Fruit fly (Drosophila melanogaster) whole organism, embryonic: ENCODE measurements around the gene pbl.

Experiments used
- Adf1 ChIP-seq: fragments of 200-800 bp; sonication (Bioruptor generic); IDR thresholded peaks from 2 replicates; pipeline ENCODE4 v1.3.6; 2022; ENCODE audit warnings: missing biosample characterization, missing genetic modification characterization
- CG10267 ChIP-seq: fragments of 200-800 bp; sonication (Bioruptor generic); optimal IDR thresholded peaks from 2 replicates; lab custom pipeline; 2018; ENCODE audit warnings: missing biosample characterization, mild to moderate bottlenecking, missing genetic modification characterization, moderate library complexity
- CG12391 ChIP-seq: fragments of 200-800 bp; sonication (Bioruptor generic); optimal IDR thresholded peaks from 3 replicates; lab custom pipeline; 2018; ENCODE audit warnings: missing biosample characterization, mild to moderate bottlenecking, missing genetic modification characterization, moderate library complexity
- CG12659 ChIP-seq: fragments of 200-800 bp; sonication (Bioruptor generic); optimal IDR thresholded peaks from 3 replicates; lab custom pipeline; 2017; ENCODE audit warnings: mild to moderate bottlenecking, missing biosample characterization, missing genetic modification reagents, missing genetic modification characterization
- CG13287 ChIP-seq: fragments of 200-800 bp; sonication (Bioruptor generic); IDR thresholded peaks from 2 replicates; pipeline ENCODE4 v1.3.6; 2022; ENCODE audit warnings: missing biosample characterization, missing genetic modification characterization; ENCODE audit not compliant: partially characterized antibody
- CG14710 ChIP-seq: fragments of 200-800 bp; sonication (Bioruptor generic); optimal IDR thresholded peaks from 3 replicates; lab custom pipeline; 2019; ENCODE audit warnings: missing biosample characterization, mild to moderate bottlenecking, missing genetic modification characterization, moderate library complexity
- CG17568 ChIP-seq: fragments of 200-800 bp; sonication (Bioruptor generic); optimal IDR thresholded peaks from 2 replicates; lab custom pipeline; 2018; ENCODE audit warnings: missing biosample characterization, mild to moderate bottlenecking, missing genetic modification characterization, moderate library complexity
- CG17802 ChIP-seq: fragments of 200-800 bp; sonication (Bioruptor generic); optimal IDR thresholded peaks from 2 replicates; lab custom pipeline; 2018; ENCODE audit warnings: missing biosample characterization, mild to moderate bottlenecking, missing genetic modification characterization, moderate library complexity
- CG17829 ChIP-seq: fragments of 200-800 bp; optimal IDR thresholded peaks from 2 replicates; lab custom pipeline; 2019; ENCODE audit warnings: missing biosample characterization, mild to moderate bottlenecking, missing genetic modification characterization, moderate library complexity
- CG17912 ChIP-seq: fragments of 200-800 bp; sonication (Bioruptor generic); optimal IDR thresholded peaks from 2 replicates; lab custom pipeline; 2018; ENCODE audit warnings: missing biosample characterization, mild to moderate bottlenecking, missing genetic modification characterization
- CG2712 ChIP-seq: fragments of 200-800 bp; optimal IDR thresholded peaks from 3 replicates; lab custom pipeline; 2019; ENCODE audit warnings: missing biosample characterization, mild to moderate bottlenecking, missing genetic modification characterization, moderate library complexity
- CG3995 ChIP-seq: fragments of 200-800 bp; sonication (Bioruptor generic); optimal IDR thresholded peaks from 3 replicates; lab custom pipeline; 2016; ENCODE audit warnings: missing biosample characterization, missing genetic modification characterization
- CG4617 ChIP-seq: fragments of 200-800 bp; sonication (Bioruptor generic); optimal IDR thresholded peaks from 3 replicates; lab custom pipeline; 2016; ENCODE audit warnings: missing biosample characterization, missing genetic modification characterization, borderline replicate concordance
- CG6791 ChIP-seq: fragments of 200-800 bp; sonication (Bioruptor generic); IDR thresholded peaks from 3 replicates; pipeline ENCODE4 v1.3.6; 2022; ENCODE audit warnings: missing biosample characterization, missing genetic modification characterization; ENCODE audit not compliant: partially characterized antibody
- CG6854 ChIP-seq: fragments of 200-800 bp; sonication (Bioruptor generic); optimal IDR thresholded peaks from 3 replicates; lab custom pipeline; 2017; ENCODE audit warnings: missing biosample characterization, mild to moderate bottlenecking, missing genetic modification characterization
- CG7357 ChIP-seq: fragments of 200-800 bp; sonication (Bioruptor generic); IDR thresholded peaks from 3 replicates; pipeline ENCODE4 v1.3.6; 2022; ENCODE audit warnings: missing biosample characterization, missing genetic modification characterization
- CG7745 ChIP-seq: fragments of 200-800 bp; sonication (Bioruptor generic); optimal IDR thresholded peaks from 2 replicates; lab custom pipeline; 2018; ENCODE audit warnings: missing biosample characterization, mild to moderate bottlenecking, missing genetic modification characterization, moderate library complexity
- CG8290 ChIP-seq, 3 experiments: fragments of 200-800 bp; sonication (Bioruptor generic); optimal IDR thresholded peaks; 2 replicates each; lab custom pipeline; 2016 to 2019; ENCODE audit warnings: missing biosample characterization in 3 of 3, missing genetic modification characterization in 3 of 3, mild to moderate bottlenecking in 2 of 3, moderate library complexity in 1 of 3
- Dad ChIP-seq: fragments of 200-800 bp; sonication (Bioruptor generic); optimal IDR thresholded peaks from 3 replicates; lab custom pipeline; 2016; ENCODE audit warnings: missing biosample characterization, missing genetic modification characterization
- Dll ChIP-seq: fragments of 200-800 bp; sonication (Bioruptor generic); IDR thresholded peaks from 4 replicates; pipeline ENCODE4 v1.3.6; 2022; ENCODE audit warnings: missing biosample characterization, missing genetic modification characterization; ENCODE audit not compliant: partially characterized antibody
- Dp ChIP-seq: fragments of 200-800 bp; sonication (Bioruptor generic); optimal IDR thresholded peaks from 2 replicates; lab custom pipeline; 2018; ENCODE audit warnings: missing biosample characterization, mild to moderate bottlenecking, missing genetic modification characterization, moderate library complexity
- Dref ChIP-seq: fragments of 200-800 bp; sonication (Bioruptor generic); IDR thresholded peaks from 2 replicates; pipeline ENCODE4 v1.3.6; 2022; ENCODE audit warnings: missing biosample characterization, missing genetic modification characterization
- ERR ChIP-seq: fragments of 200-800 bp; sonication (Bioruptor generic); optimal IDR thresholded peaks from 2 replicates; lab custom pipeline; 2016; ENCODE audit warnings: missing biosample characterization, missing genetic modification characterization
- Ets97D ChIP-seq: fragments of 200-800 bp; sonication (Bioruptor generic); optimal IDR thresholded peaks from 3 replicates; lab custom pipeline; 2016; ENCODE audit warnings: missing biosample characterization, missing genetic modification characterization
- Fer1 ChIP-seq: fragments of 200-800 bp; sonication (Bioruptor generic); optimal IDR thresholded peaks from 2 replicates; lab custom pipeline; 2017; ENCODE audit warnings: missing biosample characterization, mild to moderate bottlenecking, missing genetic modification characterization
- HHEX ChIP-seq: fragments of 200-800 bp; sonication (Bioruptor generic); optimal IDR thresholded peaks from 3 replicates; lab custom pipeline; 2017; ENCODE audit warnings: missing biosample characterization, mild to moderate bottlenecking, missing genetic modification characterization, missing genetic modification reagents
- HmgZ ChIP-seq: fragments of 200-800 bp; sonication (Bioruptor generic); optimal IDR thresholded peaks from 2 replicates; lab custom pipeline; 2018; ENCODE audit warnings: missing biosample characterization, mild to moderate bottlenecking, missing genetic modification characterization
- Hmr ChIP-seq: fragments of 200-800 bp; sonication (Bioruptor generic); optimal IDR thresholded peaks from 3 replicates; lab custom pipeline; 2017; ENCODE audit warnings: mild to moderate bottlenecking, missing biosample characterization, missing genetic modification reagents, missing genetic modification characterization
- Lim3 ChIP-seq: fragments of 200-800 bp; sonication (Bioruptor generic); IDR thresholded peaks from 2 replicates; pipeline ENCODE4 v1.3.6; 2022; ENCODE audit warnings: missing biosample characterization, missing genetic modification characterization
- Nf-YC ChIP-seq: fragments of 200-800 bp; optimal IDR thresholded peaks from 3 replicates; lab custom pipeline; 2019; ENCODE audit warnings: missing biosample characterization, mild to moderate bottlenecking, missing genetic modification characterization, moderate library complexity
- Ptx1 ChIP-seq: fragments of 200-800 bp; sonication (Bioruptor generic); IDR thresholded peaks from 2 replicates; pipeline ENCODE4 v1.3.6; 2022; ENCODE audit warnings: missing biosample characterization, missing genetic modification characterization
- Sry-β ChIP-seq: fragments of 200-800 bp; sonication (Bioruptor generic); optimal IDR thresholded peaks from 2 replicates; lab custom pipeline; 2018; ENCODE audit warnings: missing biosample characterization, mild to moderate bottlenecking, missing genetic modification characterization, moderate library complexity
- YL-1 ChIP-seq: fragments of 200-800 bp; sonication (Bioruptor generic); optimal IDR thresholded peaks from 3 replicates; lab custom pipeline; 2017; ENCODE audit warnings: missing biosample characterization, mild to moderate bottlenecking, missing genetic modification characterization
- cas ChIP-seq: fragments of 200-800 bp; sonication (Bioruptor generic); IDR thresholded peaks from 2 replicates; pipeline ENCODE4 v1.3.6; 2022; ENCODE audit warnings: missing biosample characterization, missing genetic modification characterization
- caup ChIP-seq: fragments of 200-800 bp; sonication (Bioruptor generic); optimal IDR thresholded peaks from 3 replicates; lab custom pipeline; 2017; ENCODE audit warnings: missing biosample characterization, mild to moderate bottlenecking, missing genetic modification characterization, moderate library complexity; ENCODE audit not compliant: severe bottlenecking
- chinmo ChIP-seq: fragments of 200-800 bp; sonication (Bioruptor generic); IDR thresholded peaks from 4 replicates; pipeline ENCODE4 v1.3.6; 2022; ENCODE audit warnings: missing biosample characterization, missing genetic modification characterization; ENCODE audit not compliant: partially characterized antibody
- crol ChIP-seq: fragments of 200-800 bp; sonication (Bioruptor generic); IDR thresholded peaks from 2 replicates; pipeline ENCODE4 v1.3.6; 2022; ENCODE audit warnings: missing biosample characterization, missing genetic modification characterization
- crp ChIP-seq, 2 experiments: fragments of 200-800 bp; sonication (Bioruptor generic); optimal IDR thresholded peaks; 2 replicates in 1 of 2; 3 replicates in 1 of 2; lab custom pipeline; 2017; ENCODE audit warnings: missing biosample characterization in 2 of 2, missing genetic modification characterization in 2 of 2, mild to moderate bottlenecking in 1 of 2, moderate library complexity in 1 of 2
- exex ChIP-seq: fragments of 200-800 bp; sonication (Bioruptor generic); optimal IDR thresholded peaks from 4 replicates; lab custom pipeline; 2018; ENCODE audit warnings: missing biosample characterization, mild to moderate bottlenecking, missing genetic modification characterization, moderate library complexity
- nau ChIP-seq: fragments of 200-800 bp; sonication (Bioruptor generic); optimal IDR thresholded peaks from 3 replicates; lab custom pipeline; 2017; ENCODE audit warnings: missing biosample characterization, mild to moderate bottlenecking, missing genetic modification characterization, missing genetic modification reagents
- nerfin-1 ChIP-seq: fragments of 200-800 bp; sonication (Bioruptor generic); optimal IDR thresholded peaks from 3 replicates; lab custom pipeline; 2019; ENCODE audit warnings: missing biosample characterization, mild to moderate bottlenecking, missing genetic modification characterization, moderate library complexity
- otp ChIP-seq: fragments of 200-800 bp; sonication (Bioruptor generic); IDR thresholded peaks from 3 replicates; pipeline ENCODE4, ENCODE4 v1.3.6; 2022; ENCODE audit warnings: missing biosample characterization, missing genetic modification characterization
- phol ChIP-seq: fragments of 200-800 bp; sonication (Bioruptor generic); optimal IDR thresholded peaks from 3 replicates; lab custom pipeline; 2018; ENCODE audit warnings: missing biosample characterization, mild to moderate bottlenecking, missing genetic modification characterization, moderate library complexity
- pros ChIP-seq: fragments of 200-800 bp; sonication (Bioruptor generic); optimal IDR thresholded peaks from 3 replicates; lab custom pipeline; 2019; ENCODE audit warnings: missing biosample characterization, mild to moderate bottlenecking, missing genetic modification characterization, moderate library complexity
- row ChIP-seq: fragments of 200-800 bp; sonication (Bioruptor generic); IDR thresholded peaks from 3 replicates; pipeline ENCODE4 v1.3.6; 2022; ENCODE audit warnings: missing biosample characterization, missing genetic modification characterization
- sug ChIP-seq: fragments of 200-800 bp; optimal IDR thresholded peaks from 2 replicates; lab custom pipeline; 2019; ENCODE audit warnings: missing biosample characterization, mild to moderate bottlenecking, missing genetic modification characterization, moderate library complexity
- tna ChIP-seq: fragments of 200-800 bp; sonication (Bioruptor generic); IDR thresholded peaks from 2 replicates; pipeline ENCODE4 v1.3.6; 2022; ENCODE audit warnings: missing biosample characterization, missing genetic modification characterization; ENCODE audit not compliant: partially characterized antibody

Gene pbl

dm6 chr3L:7938638-7939037, 26.9 kb upstream of the pbl start (continued):
- 0 out of 4 replicates have a peak, but pooled peaks have one; percentile 26 for TF ChIP-seq chinmo (GFP tag; lab: Robert Waterston, UW)
- no peak for TF ChIP-seq CG17802 (tag; lab: Kevin White, UChicago)
- no peak for TF ChIP-seq nerfin-1
- no peak for TF ChIP-seq pros (GFP tag; lab: Kevin White, UChicago)
- TF ChIP-seq Ptx1: peak; percentile 23; the same call in 1 of the 2 replicates
- TF ChIP-seq CG7745: peak; percentile 30
- no peak for TF ChIP-seq CG17912 (GFP tag; lab: Kevin White, UChicago)
- TF ChIP-seq otp: 0 out of 3 replicates have a peak, but pooled peaks have one; percentile 16
- TF ChIP-seq crol (GFP tag; lab: Robert Waterston, UW): peak; percentile 69
- TF ChIP-seq sug (tag; lab: Kevin White, UChicago): peak; percentile 81
- TF ChIP-seq Nf-YC (tag; lab: Kevin White, UChicago): peak; percentile 27
- peak; percentile 17 for TF ChIP-seq caup (GFP tag; lab: Kevin White, UChicago)
- TF ChIP-seq CG8290 (GFP tag; optimal IDR thresholded peaks at IDR 0.05; lab: Kevin White, UChicago): no peak
- peak in 1 of 2 experiments; percentile 24 for TF ChIP-seq CG8290 (tag; optimal IDR thresholded peaks at IDR 0.05; lab: Kevin White, UChicago)
- no peak for TF ChIP-seq Dad (GFP tag; lab: Kevin White, UChicago)
- peak; percentile 4 for TF ChIP-seq HmgZ (tag; lab: Kevin White, UChicago)
- TF ChIP-seq tna (GFP tag; lab: Robert Waterston, UW): no peak
- TF ChIP-seq CG6791 (GFP tag; lab: Robert Waterston, UW): peak; percentile 49; the same call in 2 of the 3 replicates
- no peak for TF ChIP-seq nau
- peak; percentile 59; the same call in 1 of the 2 replicates for TF ChIP-seq Lim3
- TF ChIP-seq exex (tag; lab: Kevin White, UChicago): peak; percentile 97
- TF ChIP-seq HHEX (GFP tag; lab: Kevin White, UChicago): peak; percentile 15
- no peak for TF ChIP-seq CG6854 (GFP tag; lab: Kevin White, UChicago)

DNA sequence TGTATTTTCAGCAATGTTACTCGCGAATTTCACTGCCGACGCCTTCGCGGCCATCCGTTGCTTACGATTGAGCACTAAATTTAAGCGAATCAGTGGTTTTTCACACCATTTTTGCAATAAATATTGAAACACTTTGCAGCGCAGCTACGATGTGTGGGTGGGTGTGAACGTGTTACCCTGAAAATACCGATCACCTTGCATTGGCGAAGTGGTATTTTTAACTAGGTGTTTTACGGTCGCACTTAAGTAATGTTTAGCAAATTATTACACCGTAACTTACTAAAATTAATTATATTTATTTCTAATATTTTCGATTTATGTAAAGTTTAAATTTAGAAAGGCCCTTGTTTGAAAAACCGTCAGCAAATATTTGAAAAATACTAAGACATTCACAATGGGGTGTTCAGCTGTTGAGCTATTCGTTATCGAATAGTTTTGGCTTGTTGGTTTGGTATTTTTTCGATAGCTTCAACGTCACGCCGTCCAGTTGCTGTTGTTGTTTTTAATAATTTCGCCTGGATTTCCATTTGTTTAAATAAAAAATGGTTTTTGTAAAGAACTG, 24.3 kb upstream of the pbl start, which contains the start of the genes syd and Srp9:
syd (minus strand) TSS at position 188 of the 562 bp plus-strand sequence.
Srp9 (plus strand) TSS at position 441 of the 562 bp plus-strand sequence.
- TF ChIP-seq row (GFP tag; lab: Robert Waterston, UW) (peak; percentile 12; the same call in 1 of the 3 replicates), Hmr (GFP tag; lab: Kevin White, UChicago) (peak; percentile 31), nerfin-1 (no peak), CG7357 (peak; percentile 26; the same call in 1 of the 3 replicates), CG12391 (tag; lab: Kevin White, UChicago) (peak; percentile 36), CG17568 (GFP tag; lab: Kevin White, UChicago) (peak; percentile 24), CG3995 (GFP tag; lab: Kevin White, UChicago) (peak; percentile 44), phol (tag; lab: Kevin White, UChicago) (peak; percentile 17), Dref (GFP tag; lab: Robert Waterston, UW) (peak; percentile 66), YL-1 (GFP tag; lab: Kevin White, UChicago) (peak; percentile 69), Dp (GFP tag; lab: Kevin White, UChicago) (peak; percentile 39), Ets97D (GFP tag; lab: Kevin White, UChicago) (peak; percentile 38), CG13287 (GFP tag; lab: Robert Waterston, UW) (peak; percentile 54), CG10267 (tag; lab: Kevin White, UChicago) (peak; percentile 59), CG12659 (peak; percentile 68), cas (no peak), crp (GFP tag; optimal IDR thresholded peaks at IDR 0.05; lab: Kevin White, UChicago) (peak; percentile 16 to 84), Sry-β (GFP tag; lab: Kevin White, UChicago) (peak; percentile 1), ERR (GFP tag; lab: Kevin White, UChicago) (no peak), Dll (GFP tag; lab: Robert Waterston, UW) (peak; percentile 56; the same call in 1 of the 4 replicates), CG2712 (tag; lab: Kevin White, UChicago) (peak; percentile 99), Fer1 (no peak), CG14710 (tag; lab: Kevin White, UChicago) (peak; percentile 64), CG17829 (peak; percentile 31), CG4617 (GFP tag; lab: Kevin White, UChicago) (peak; percentile 94), Adf1 (GFP tag; lab: Robert Waterston, UW) (0 out of 2 replicates have a peak, but pooled peaks have one; percentile 13)
